Worm (Caenorhabditis elegans) whole organism, early embryonic: ENCODE results near the gene ceh-91.

ENCODE experiments used
- F13C5.2 ChIP-seq: sonication (generic microtip); optimal IDR thresholded peaks from 2 replicates; lab custom pipeline; 2017; ENCODE audit warnings: mild to moderate bottlenecking, missing genetic modification characterization, inconsistent platforms, missing compliant biosample characterization
- ama-1 ChIP-seq: fragments of 150-350 bp; optimal IDR thresholded peaks from 2 replicates; lab custom pipeline; 2014
- ceh-36 ChIP-seq: sonication (generic microtip); optimal IDR thresholded peaks from 2 replicates; lab custom pipeline; 2016; ENCODE audit warnings: missing genetic modification characterization, inconsistent platforms, missing compliant biosample characterization
- hmg-4 ChIP-seq: fragments of 200-800 bp; sonication (Bioruptor generic); optimal IDR thresholded peaks from 2 replicates; lab custom pipeline; 2018; ENCODE audit warnings: mild to moderate bottlenecking, missing genetic modification characterization, missing compliant biosample characterization
- hnd-1 ChIP-seq: sonication (generic microtip); optimal IDR thresholded peaks from 2 replicates; lab custom pipeline; 2016; ENCODE audit warnings: missing genetic modification characterization, missing compliant biosample characterization
- tbx-11 ChIP-seq: fragments of 200-800 bp; sonication (Bioruptor generic); IDR thresholded peaks from 2 replicates; pipeline ENCODE4 v1.3.6; 2022; ENCODE audit warnings: missing genetic modification characterization, missing compliant biosample characterization
- tbx-37 ChIP-seq: fragments of 200-800 bp; sonication (Bioruptor generic); conservative IDR thresholded peaks from 2 replicates; pipeline ENCODE4 v1.3.6; 2022; ENCODE audit warnings: missing genetic modification reagents, missing genetic modification characterization, missing compliant biosample characterization

ce11 chrIII:11633444-11633843 is 16.9 kb downstream of the ceh-91 start:
- TF ChIP-seq ama-1 (no peak), hmg-4 (GFP tag; lab: Kevin White, UChicago) (no peak), hnd-1 (no peak), ceh-36 (no peak), tbx-37 (GFP tag; lab: Robert Waterston, UW) (no peak), tbx-11 (GFP tag; lab: Robert Waterston, UW) (no peak), F13C5.2 (no peak)
